Fruit fly (Drosophila melanogaster) whole organism, embryonic: ENCODE data around the gene Sirt4.

ENCODE experiments used
- Adf1 ChIP-seq: fragments of 200-800 bp; sonication (Bioruptor generic); IDR thresholded peaks from 2 replicates; pipeline ENCODE4 v1.3.6; 2022; ENCODE audit warnings: missing biosample characterization, missing genetic modification characterization
- CG11085 ChIP-seq: fragments of 200-800 bp; sonication (Bioruptor generic); IDR thresholded peaks from 2 replicates; pipeline ENCODE4 v1.3.6; 2022; ENCODE audit warnings: missing biosample characterization, missing genetic modification characterization
- CG11456 ChIP-seq: fragments of 200-800 bp; sonication (Bioruptor generic); IDR thresholded peaks from 3 replicates; pipeline ENCODE4 v1.3.6; 2022; ENCODE audit warnings: missing biosample characterization, missing genetic modification characterization
- CG12071 ChIP-seq: fragments of 200-800 bp; sonication (Bioruptor generic); optimal IDR thresholded peaks from 3 replicates; lab custom pipeline; 2018; ENCODE audit warnings: missing biosample characterization, mild to moderate bottlenecking, missing genetic modification characterization
- CG12236 ChIP-seq: fragments of 200-800 bp; sonication (Bioruptor generic); optimal IDR thresholded peaks from 2 replicates; lab custom pipeline; 2016; ENCODE audit warnings: missing biosample characterization, missing genetic modification characterization
- CG12299 ChIP-seq: fragments of 200-800 bp; sonication (Bioruptor generic); optimal IDR thresholded peaks from 2 replicates; lab custom pipeline; 2018; ENCODE audit warnings: missing biosample characterization, mild to moderate bottlenecking, missing genetic modification characterization
- CG12659 ChIP-seq: fragments of 200-800 bp; sonication (Bioruptor generic); optimal IDR thresholded peaks from 3 replicates; lab custom pipeline; 2017; ENCODE audit warnings: mild to moderate bottlenecking, missing biosample characterization, missing genetic modification reagents, missing genetic modification characterization
- CG17186 ChIP-seq: fragments of 200-800 bp; sonication (Bioruptor generic); optimal IDR thresholded peaks from 3 replicates; lab custom pipeline; 2017; ENCODE audit warnings: missing biosample characterization, missing genetic modification reagents, missing genetic modification characterization
- CG17802 ChIP-seq: fragments of 200-800 bp; sonication (Bioruptor generic); optimal IDR thresholded peaks from 2 replicates; lab custom pipeline; 2018; ENCODE audit warnings: missing biosample characterization, mild to moderate bottlenecking, missing genetic modification characterization, moderate library complexity
- CG2116 ChIP-seq: fragments of 200-800 bp; sonication (Bioruptor generic); optimal IDR thresholded peaks from 3 replicates; lab custom pipeline; 2018; ENCODE audit warnings: missing biosample characterization, mild to moderate bottlenecking, missing genetic modification characterization
- CG2129 ChIP-seq: fragments of 200-800 bp; sonication (Bioruptor generic); IDR thresholded peaks from 2 replicates; pipeline ENCODE4 v1.3.6; 2022; ENCODE audit warnings: missing biosample characterization, missing genetic modification characterization; ENCODE audit not compliant: partially characterized antibody
- CG2199 ChIP-seq: fragments of 200-800 bp; sonication (Bioruptor generic); IDR thresholded peaks from 3 replicates; pipeline ENCODE4 v1.3.6; 2022; ENCODE audit warnings: missing biosample characterization, missing genetic modification characterization
- CG30020 ChIP-seq: fragments of 200-800 bp; optimal IDR thresholded peaks from 2 replicates; lab custom pipeline; 2019; ENCODE audit warnings: missing biosample characterization, mild to moderate bottlenecking, missing genetic modification characterization, moderate library complexity
- CG3065 ChIP-seq: fragments of 200-800 bp; sonication (Bioruptor generic); optimal IDR thresholded peaks from 2 replicates; lab custom pipeline; 2016; ENCODE audit warnings: missing biosample characterization, missing genetic modification characterization
- CG4328 ChIP-seq: fragments of 200-800 bp; sonication (Bioruptor generic); optimal IDR thresholded peaks from 3 replicates; lab custom pipeline; 2017; ENCODE audit warnings: missing biosample characterization, missing genetic modification reagents, missing genetic modification characterization
- CG7357 ChIP-seq: fragments of 200-800 bp; sonication (Bioruptor generic); IDR thresholded peaks from 3 replicates; pipeline ENCODE4 v1.3.6; 2022; ENCODE audit warnings: missing biosample characterization, missing genetic modification characterization
- CG8765 ChIP-seq: fragments of 200-800 bp; sonication (Bioruptor generic); IDR thresholded peaks from 2 replicates; pipeline ENCODE4 v1.3.6; 2022; ENCODE audit warnings: missing biosample characterization, missing genetic modification characterization
- CG9876 ChIP-seq: fragments of 200-800 bp; sonication (Bioruptor generic); optimal IDR thresholded peaks from 2 replicates; lab custom pipeline; 2016; ENCODE audit warnings: missing biosample characterization, missing genetic modification characterization
- Dbx ChIP-seq: fragments of 200-800 bp; sonication (Bioruptor generic); IDR thresholded peaks from 3 replicates; pipeline ENCODE4 v1.3.6; 2022; ENCODE audit warnings: missing biosample characterization, missing genetic modification characterization
- Dip3 ChIP-seq: fragments of 200-800 bp; sonication (Bioruptor generic); optimal IDR thresholded peaks from 3 replicates; lab custom pipeline; 2016; ENCODE audit warnings: missing biosample characterization, missing genetic modification characterization
- HLHmδ ChIP-seq: fragments of 200-800 bp; sonication (Bioruptor generic); optimal IDR thresholded peaks from 2 replicates; lab custom pipeline; 2018; ENCODE audit warnings: missing biosample characterization, mild to moderate bottlenecking, missing genetic modification characterization, moderate library complexity
- Hr78 ChIP-seq, 2 experiments: fragments of 200-800 bp in 1 of 2; fragments of >200 bp in 1 of 2; sonication (Bioruptor generic) in 1 of 2; optimal IDR thresholded peaks; 2 replicates each; lab custom pipeline; 2017 to 2019; ENCODE audit warnings: missing biosample characterization in 2 of 2, missing genetic modification characterization in 2 of 2, mild to moderate bottlenecking in 1 of 2, moderate library complexity in 1 of 2
- Max ChIP-seq: fragments of 200-800 bp; sonication (Bioruptor generic); optimal IDR thresholded peaks from 2 replicates; lab custom pipeline; 2016; ENCODE audit warnings: missing biosample characterization, mild to moderate bottlenecking, missing genetic modification characterization
- NFAT ChIP-seq: fragments of 200-800 bp; sonication (Bioruptor generic); IDR thresholded peaks from 2 replicates; pipeline ENCODE4 v1.3.6; 2022; ENCODE audit warnings: missing biosample characterization, missing genetic modification characterization
- Pdp1 ChIP-seq, 2 experiments: fragments of 200-800 bp; sonication (Bioruptor generic); optimal IDR thresholded peaks; 3 replicates each; lab custom pipeline; 2016; ENCODE audit warnings: missing biosample characterization in 2 of 2, missing genetic modification characterization in 2 of 2, mild to moderate bottlenecking in 1 of 2, moderate library complexity in 1 of 2
- Scr ChIP-seq: fragments of 200-800 bp; sonication (Bioruptor generic); IDR thresholded peaks from 2 replicates; pipeline ENCODE4 v1.3.6; 2022; ENCODE audit warnings: missing biosample characterization, missing genetic modification characterization; ENCODE audit not compliant: partially characterized antibody
- Side ChIP-seq: fragments of 200-800 bp; sonication (Bioruptor generic); optimal IDR thresholded peaks from 2 replicates; lab custom pipeline; 2016; ENCODE audit warnings: missing biosample characterization, missing genetic modification characterization
- Sry-δ ChIP-seq: fragments of 200-800 bp; sonication (Bioruptor generic); optimal IDR thresholded peaks from 2 replicates; lab custom pipeline; 2016; ENCODE audit warnings: missing biosample characterization, missing genetic modification characterization
- al ChIP-seq: fragments of 200-800 bp; sonication (Bioruptor generic); IDR thresholded peaks from 2 replicates; pipeline ENCODE4 v1.3.6; 2022; ENCODE audit warnings: missing biosample characterization, missing genetic modification characterization
- amos ChIP-seq: fragments of 200-800 bp; sonication (Bioruptor generic); IDR thresholded peaks from 2 replicates; pipeline ENCODE4 v1.3.6; 2022; ENCODE audit warnings: missing biosample characterization, missing genetic modification characterization; ENCODE audit not compliant: partially characterized antibody
- ash1 ChIP-seq: fragments of 200-800 bp; sonication (Bioruptor generic); optimal IDR thresholded peaks from 2 replicates; lab custom pipeline; 2018; ENCODE audit warnings: missing biosample characterization, mild to moderate bottlenecking, missing genetic modification characterization
- az2 ChIP-seq: fragments of 200-800 bp; sonication (Bioruptor generic); optimal IDR thresholded peaks from 3 replicates; lab custom pipeline; 2016; ENCODE audit warnings: missing biosample characterization, missing genetic modification characterization
- chinmo ChIP-seq: fragments of 200-800 bp; sonication (Bioruptor generic); IDR thresholded peaks from 4 replicates; pipeline ENCODE4 v1.3.6; 2022; ENCODE audit warnings: missing biosample characterization, missing genetic modification characterization; ENCODE audit not compliant: partially characterized antibody
- kay ChIP-seq: fragments of 200-800 bp; sonication (Bioruptor generic); optimal IDR thresholded peaks from 2 replicates; lab custom pipeline; 2016; ENCODE audit warnings: missing biosample characterization, missing genetic modification characterization
- ken ChIP-seq: fragments of 200-800 bp; sonication (Bioruptor generic); IDR thresholded peaks from 3 replicates; pipeline ENCODE4 v1.3.6; 2022; ENCODE audit warnings: missing biosample characterization, missing genetic modification characterization
- klu ChIP-seq: fragments of 200-800 bp; sonication (Bioruptor generic); IDR thresholded peaks from 2 replicates; pipeline ENCODE4 v1.3.6; 2022; ENCODE audit warnings: missing biosample characterization, missing genetic modification characterization
- lab ChIP-seq: fragments of 200-800 bp; sonication (Bioruptor generic); optimal IDR thresholded peaks from 3 replicates; lab custom pipeline; 2017; ENCODE audit warnings: missing biosample characterization, missing genetic modification characterization, mild to moderate bottlenecking, moderate library complexity, missing genetic modification reagents
- lov ChIP-seq, 2 experiments: fragments of 200-800 bp in 1 of 2; fragments of >200 bp in 1 of 2; sonication (Bioruptor generic) in 1 of 2; IDR thresholded peaks in 1 of 2; optimal IDR thresholded peaks in 1 of 2; 2 replicates in 1 of 2; 3 replicates in 1 of 2; pipeline versions ENCODE4 v1.3.6 to Lab custom; 2017 to 2022; ENCODE audit warnings: missing biosample characterization in 1 of 2, missing genetic modification characterization in 1 of 2
- run ChIP-seq: fragments of 200-800 bp; sonication (Bioruptor generic); optimal IDR thresholded peaks from 3 replicates; lab custom pipeline; 2018; ENCODE audit warnings: missing biosample characterization, mild to moderate bottlenecking, missing genetic modification characterization
- salm ChIP-seq: fragments of 200-800 bp; sonication (Bioruptor generic); optimal IDR thresholded peaks from 2 replicates; lab custom pipeline; 2018; ENCODE audit warnings: missing biosample characterization, mild to moderate bottlenecking, missing genetic modification characterization
- sc ChIP-seq, 3 experiments: fragments of >200 bp in 2 of 3; fragments of 200-800 bp in 1 of 3; sonication (Bioruptor generic) in 1 of 3; optimal IDR thresholded peaks; 2 replicates in 2 of 3; 3 replicates in 1 of 3; lab custom pipeline; 2017; ENCODE audit warnings: mild to moderate bottlenecking in 1 of 3, missing biosample characterization in 1 of 3, missing genetic modification characterization in 1 of 3, missing genetic modification reagents in 1 of 3
- stc ChIP-seq: fragments of 200-800 bp; sonication (Bioruptor generic); IDR thresholded peaks from 2 replicates; pipeline ENCODE4 v1.3.6; 2022; ENCODE audit warnings: missing biosample characterization, missing genetic modification characterization
- tll ChIP-seq, 2 experiments: fragments of 200-800 bp in 1 of 2; fragments of >200 bp in 1 of 2; sonication (Bioruptor generic) in 1 of 2; optimal IDR thresholded peaks; 2 replicates each; lab custom pipeline; 2017 to 2019; ENCODE audit warnings: missing biosample characterization in 2 of 2, missing genetic modification characterization in 2 of 2, mild to moderate bottlenecking in 1 of 2, moderate library complexity in 1 of 2
- wor ChIP-seq: fragments of 200-800 bp; sonication (Bioruptor generic); IDR thresholded peaks from 2 replicates; pipeline ENCODE4 v1.3.6; 2022; ENCODE audit warnings: missing biosample characterization, missing genetic modification characterization

Sirt4 gene

dm6 chrX:5677400-5678177, 11.8 kb upstream of the Sirt4 start (continued):
- TF ChIP-seq CG12071 (peak; percentile 98), tll (GFP tag; optimal IDR thresholded peaks at IDR 0.05; lab: Kevin White, UChicago) (peak in 1 of 2 experiments; percentile 56), Sry-δ (GFP tag; lab: Kevin White, UChicago) (peak; percentile 53), CG4328 (GFP tag; lab: Kevin White, UChicago) (peak; percentile 98), stc (peak; percentile 86), CG2116 (peak; percentile 82), CG12659 (peak; percentile 95), CG8765 (GFP tag; lab: Robert Waterston, UW) (0 out of 2 replicates have a peak, but pooled peaks have one; percentile 20), CG3065 (peak; percentile 65), al (GFP tag; lab: Robert Waterston, UW) (peak; percentile 16; the same call in 1 of the 2 replicates), Side (GFP tag; lab: Kevin White, UChicago) (peak; percentile 87), CG9876 (peak; percentile 57), CG7357 (GFP tag; lab: Robert Waterston, UW) (peak; percentile 48; the same call in 1 of the 3 replicates), lab (GFP tag; lab: Kevin White, UChicago) (peak; percentile 98), chinmo (GFP tag; lab: Robert Waterston, UW) (no peak), CG2199 (GFP tag; lab: Robert Waterston, UW) (no peak), HLHmδ (GFP tag; lab: Kevin White, UChicago) (peak; percentile 99), ken (GFP tag; lab: Robert Waterston, UW) (peak; percentile 84), CG30020 (tag; lab: Kevin White, UChicago) (peak; percentile 33), wor (GFP tag; lab: Robert Waterston, UW) (peak; percentile 42; the same call in 1 of the 2 replicates), CG17186 (peak; percentile 92), Dbx (GFP tag; lab: Robert Waterston, UW) (peak; percentile 87), run (peak; percentile 83), klu (0 out of 2 replicates have a peak, but pooled peaks have one; percentile 28)

DNA sequence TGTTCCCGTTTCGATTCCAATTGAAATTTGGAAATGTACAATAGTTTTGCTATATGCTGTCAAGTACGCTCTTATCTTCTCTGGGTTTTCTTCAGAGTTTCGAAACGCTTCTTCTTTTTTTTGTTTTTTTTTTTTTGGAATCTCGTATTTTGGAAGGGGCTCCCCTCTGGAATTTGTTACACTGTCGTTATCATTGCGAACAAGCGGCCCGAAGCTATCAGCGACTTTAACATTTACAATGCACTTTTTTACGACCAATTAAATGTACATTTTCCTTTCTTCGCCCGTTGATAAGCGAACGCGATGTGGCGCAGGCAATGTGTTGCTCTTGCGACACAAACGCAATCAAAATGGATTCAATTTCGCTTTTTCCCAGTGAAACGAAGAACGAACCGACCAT, 11.1 kb upstream of the Sirt4 start:
- TF ChIP-seq Scr (GFP tag; lab: Robert Waterston, UW) (no peak), az2 (no peak), kay (GFP tag; lab: Kevin White, UChicago) (no peak), chinmo (GFP tag; lab: Robert Waterston, UW) (0 out of 4 replicates have a peak, but pooled peaks have one; percentile 33), Pdp1 (GFP tag; optimal IDR thresholded peaks at IDR 0.05; lab: Kevin White, UChicago) (peak in 1 of 2 experiments; percentile 0), NFAT (GFP tag; lab: Robert Waterston, UW) (no peak), Dip3 (no peak), CG12236 (GFP tag; lab: Kevin White, UChicago) (no peak), CG2129 (GFP tag; lab: Robert Waterston, UW) (no peak), CG11085 (no peak), CG12299 (tag; lab: Kevin White, UChicago) (no peak)

DNA sequence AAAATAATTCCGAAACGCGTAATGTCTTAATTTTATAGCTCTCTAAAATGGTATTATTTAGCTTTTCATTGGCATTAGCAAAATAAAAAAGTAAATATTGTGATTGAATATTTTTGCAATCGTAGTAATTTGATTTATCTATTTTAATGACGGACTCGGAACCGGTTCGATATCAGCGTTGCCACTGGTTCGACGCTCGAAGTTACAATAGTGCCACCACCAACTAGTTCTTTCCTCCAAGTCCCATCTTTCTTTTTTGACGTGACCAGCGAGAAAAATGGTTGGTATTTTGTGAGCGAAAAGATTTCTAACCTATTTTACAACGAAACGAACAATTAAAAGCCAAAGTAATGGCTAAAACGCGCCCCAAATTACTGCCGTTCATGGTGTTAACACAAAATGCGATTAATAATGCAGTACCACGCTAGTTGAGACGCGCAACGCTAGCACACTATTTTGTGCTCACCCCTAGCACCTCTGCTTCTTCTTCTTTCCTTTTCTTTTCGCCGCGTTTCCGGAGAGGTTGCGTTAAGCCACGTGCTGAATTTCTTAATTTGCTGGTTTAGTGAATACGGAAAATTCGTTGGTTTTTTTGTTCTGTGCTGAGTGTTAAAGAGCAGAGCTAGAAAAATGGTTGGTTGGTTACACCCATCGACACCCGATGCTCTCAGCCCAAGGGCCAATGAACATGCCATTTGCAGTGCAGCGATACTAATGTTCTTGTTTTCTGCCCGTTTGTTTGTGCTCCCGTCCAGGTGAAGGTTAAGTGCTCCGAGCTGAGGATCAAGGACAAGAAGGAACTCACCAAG, 6.7 kb upstream of the Sirt4 start, which contains the start of gene RpL35:
Gene RpL35 (plus strand): TSS at position 159 of the 809 bp plus-strand sequence.
- TF ChIP-seq Adf1 (GFP tag; lab: Robert Waterston, UW) (peak; percentile 22; the same call in 1 of the 2 replicates), Hr78 (GFP tag; optimal IDR thresholded peaks at IDR 0.05; lab: Kevin White, UChicago) (no peak), sc (optimal IDR thresholded peaks at IDR 0.05; lab: Kevin White, UChicago) (no peak), sc (GFP tag; optimal IDR thresholded peaks at IDR 0.05; lab: Kevin White, UChicago) (no peak), CG11456 (GFP tag; lab: Robert Waterston, UW) (0 out of 3 replicates have a peak, but pooled peaks have one; percentile 68), Max (GFP tag; lab: Kevin White, UChicago) (peak; percentile 81), ash1 (GFP tag; lab: Kevin White, UChicago) (peak; percentile 10), lov (optimal IDR thresholded peaks at IDR 0.05; lab: Kevin White, UChicago) (no peak), lov (GFP tag; IDR thresholded peaks at IDR 0.05; lab: Robert Waterston, UW) (no peak), CG17802 (no peak), salm (tag; lab: Kevin White, UChicago) (peak; percentile 33), amos (peak; percentile 55; the same call in 1 of the 2 replicates)
